Fruit fly (Drosophila melanogaster): ENCODE data around the gene sstn.

DNA sequence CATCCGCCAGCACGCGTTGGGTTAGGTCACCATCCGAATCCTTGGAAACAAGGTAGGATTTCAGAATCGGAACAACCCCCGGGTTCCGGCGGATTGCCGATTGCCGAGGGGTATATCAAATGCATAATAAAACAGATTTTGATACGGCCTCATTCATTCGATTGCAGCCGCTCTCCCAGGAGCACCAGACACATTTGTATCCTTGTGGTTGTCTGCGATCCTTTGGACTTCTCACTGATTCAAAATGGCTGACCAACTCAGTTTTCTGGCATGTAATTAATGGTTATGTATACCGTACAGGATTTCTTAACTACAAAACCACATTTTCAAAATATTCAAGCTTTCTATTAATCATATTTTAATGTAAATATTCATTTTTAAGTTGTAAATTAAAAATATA lies 46.9 kb downstream of the sstn start:
- TF ChIP-seq Blimp-1 (GFP tag; optimal IDR thresholded peaks at IDR 0.05) (no peak), CG6854 (GFP tag; optimal IDR thresholded peaks at IDR 0.05) (no peak), Hr39 (GFP tag; optimal IDR thresholded peaks at IDR 0.05) (no peak), CG11902 (GFP tag; optimal IDR thresholded peaks at IDR 0.05) (no peak), CG32006 (GFP tag; optimal IDR thresholded peaks at IDR 0.05) (no peak), net (GFP tag; optimal IDR thresholded peaks at IDR 0.05) (no peak), fd85E (GFP tag; optimal IDR thresholded peaks at IDR 0.05) (no peak), Met (GFP tag; optimal IDR thresholded peaks at IDR 0.05) (no peak), CG31627 (GFP tag; optimal IDR thresholded peaks at IDR 0.05) (no peak), CG3032 (tag; optimal IDR thresholded peaks at IDR 0.05) (no peak)
